Worm (Caenorhabditis elegans) whole organism, late embryonic: ENCODE measurements around the gene clec-143.

ENCODE experiments used
- F13H6.1 ChIP-seq: sonication (generic microtip); optimal IDR thresholded peaks from 2 replicates; lab custom pipeline; 2016; ENCODE audit warnings: missing genetic modification characterization, missing compliant biosample characterization
- ama-1 ChIP-seq: fragments of 150-350 bp; optimal IDR thresholded peaks from 2 replicates; lab custom pipeline; 2014
- ceh-34 ChIP-seq: sonication (generic microtip); optimal IDR thresholded peaks from 2 replicates; lab custom pipeline; 2016; ENCODE audit warnings: mild to moderate bottlenecking, missing genetic modification characterization, missing compliant biosample characterization
- elt-2 ChIP-seq: sonication (generic microtip); optimal IDR thresholded peaks from 2 replicates; lab custom pipeline; 2016; ENCODE audit warnings: missing genetic modification reagents, missing genetic modification characterization, missing compliant biosample characterization
- pax-1 ChIP-seq: fragments of 150-350 bp; optimal IDR thresholded peaks from 2 replicates; lab custom pipeline; 2014; ENCODE audit warnings: missing biosample characterization, missing genetic modification characterization
- pqm-1 ChIP-seq: sonication (generic microtip); optimal IDR thresholded peaks from 2 replicates; lab custom pipeline; 2016; ENCODE audit warnings: missing genetic modification characterization, missing compliant biosample characterization
- rnt-1 ChIP-seq: sonication (generic microtip); optimal IDR thresholded peaks from 2 replicates; lab custom pipeline; 2016; ENCODE audit warnings: missing genetic modification characterization, missing compliant biosample characterization
- tbx-2 ChIP-seq: sonication (generic microtip); optimal IDR thresholded peaks from 2 replicates; lab custom pipeline; 2016; ENCODE audit warnings: missing genetic modification characterization, missing compliant biosample characterization

ce11 chrII:10519017-10519416, 48.9 kb upstream of the clec-143 start, which contains the start of gene F59B10.4:
- no peak for TF ChIP-seq pax-1
- no peak for TF ChIP-seq elt-2
- TF ChIP-seq rnt-1 (tag; lab: Kevin White, UChicago): no peak
- TF ChIP-seq ama-1 (lab: Kevin White, UChicago): no peak
- TF ChIP-seq ceh-34 (tag; lab: Kevin White, UChicago): no peak
- no peak for TF ChIP-seq tbx-2
- no peak for TF ChIP-seq pqm-1 (tag; lab: Kevin White, UChicago)
- TF ChIP-seq F13H6.1: no peak
